Worm (Caenorhabditis elegans): ENCODE measurements around the gene F23B12.4.
A peak's percentile ranks its signal among the peaks of the same experiment; 100 is the strongest.

The F23B12.4 gene

ce11 chrV:14433584-14433983 is 7.4 kb upstream of the F23B12.4 start:
- TF ChIP-seq ztf-11 (tag; optimal IDR thresholded peaks at IDR 0.05) (no peak), lsy-12 (tag; optimal IDR thresholded peaks at IDR 0.05) (no peak), nhr-23 (tag; optimal IDR thresholded peaks at IDR 0.05) (no peak)

DNA sequence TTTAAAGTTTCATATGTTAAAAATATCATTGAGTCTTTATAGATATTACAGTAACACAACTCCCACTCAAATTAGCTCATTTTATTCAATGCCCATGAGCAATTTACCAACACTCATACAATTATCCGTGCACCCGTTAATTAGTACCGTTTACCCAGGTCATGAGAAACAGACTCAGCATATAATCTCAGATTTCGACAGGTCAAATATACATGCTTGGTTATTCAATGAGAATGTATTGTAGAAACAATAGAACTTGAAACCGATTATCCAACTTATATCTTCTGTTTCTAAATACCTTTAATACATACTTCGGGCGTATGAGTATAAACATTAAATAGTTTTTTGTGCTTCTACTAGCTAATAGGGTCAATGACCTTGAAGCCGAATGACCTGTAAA is 4.7 kb upstream of the F23B12.4 start:
- TF ChIP-seq nhr-237 (tag; optimal IDR thresholded peaks at IDR 0.05), result no peak
- TF ChIP-seq nhr-28 (tag; optimal IDR thresholded peaks at IDR 0.05), result no peak
- TF ChIP-seq pqm-1 (tag; optimal IDR thresholded peaks at IDR 0.05), result no peak
- TF ChIP-seq ztf-4 (tag; optimal IDR thresholded peaks at IDR 0.05), result no peak
- TF ChIP-seq jun-1 (tag; optimal IDR thresholded peaks at IDR 0.05), result no peak
- no peak for TF ChIP-seq daf-12 (tag; optimal IDR thresholded peaks at IDR 0.05)
- no peak for TF ChIP-seq nhr-67 (tag; optimal IDR thresholded peaks at IDR 0.05)
- TF ChIP-seq ztf-11 (tag; optimal IDR thresholded peaks at IDR 0.05), result no peak
- TF ChIP-seq ceh-82 (tag; optimal IDR thresholded peaks at IDR 0.05), result no peak
- no peak for TF ChIP-seq elt-1 (tag; optimal IDR thresholded peaks at IDR 0.05)
- no peak for TF ChIP-seq R02D3.7 (tag; optimal IDR thresholded peaks at IDR 0.05)
- no peak for TF ChIP-seq ceh-28 (tag; optimal IDR thresholded peaks at IDR 0.05)
- TF ChIP-seq mml-1 (tag; optimal IDR thresholded peaks at IDR 0.05), result no peak

ce11 chrV:14437355-14437754 is 3.6 kb upstream of the F23B12.4 start:
- TF ChIP-seq eor-1 (tag; optimal IDR thresholded peaks at IDR 0.05) (no peak), R02D3.7 (tag; optimal IDR thresholded peaks at IDR 0.05) (no peak), nfya-1 (tag; optimal IDR thresholded peaks at IDR 0.05; ENCODE audit: insufficient read depth) (no peak), nhr-67 (tag; optimal IDR thresholded peaks at IDR 0.05) (no peak), nhr-237 (tag; optimal IDR thresholded peaks at IDR 0.05) (no peak), egl-5 (tag; optimal IDR thresholded peaks at IDR 0.05) (no peak), fos-1 (tag; optimal IDR thresholded peaks at IDR 0.05) (no peak), nhr-23 (tag; optimal IDR thresholded peaks at IDR 0.05) (no peak), fkh-2 (tag; optimal IDR thresholded peaks at IDR 0.05) (no peak), ama-1 (optimal IDR thresholded peaks at IDR 0.05) (no peak), ZK546.5 (tag; optimal IDR thresholded peaks at IDR 0.05) (no peak), egl-27 (tag; optimal IDR thresholded peaks at IDR 0.05) (no peak), nhr-25 (tag; optimal IDR thresholded peaks at IDR 0.05) (no peak), lsy-12 (tag; optimal IDR thresholded peaks at IDR 0.05) (no peak), ztf-4 (tag; optimal IDR thresholded peaks at IDR 0.05) (no peak), lin-39 (tag; optimal IDR thresholded peaks at IDR 0.05) (no peak)

ce11 chrV:14438099-14438739 is 2.7 kb upstream of the F23B12.4 start:
- TF ChIP-seq nhr-25 (tag; optimal IDR thresholded peaks at IDR 0.05) (peak; percentile 31), ztf-4 (tag; optimal IDR thresholded peaks at IDR 0.05) (no peak)

- no peak for TF ChIP-seq pqm-1 (tag; optimal IDR thresholded peaks at IDR 0.05)
- TF ChIP-seq R02D3.7 (tag; optimal IDR thresholded peaks at IDR 0.05), result no peak
- TF ChIP-seq nfya-1 (tag; optimal IDR thresholded peaks at IDR 0.05; ENCODE audit: insufficient read depth), result no peak
- no peak for TF ChIP-seq sea-2 (GFP tag; optimal IDR thresholded peaks at IDR 0.05)
- TF ChIP-seq nhr-25 (tag; optimal IDR thresholded peaks at IDR 0.05), result peak; percentile 31
- TF ChIP-seq nhr-43 (tag; optimal IDR thresholded peaks at IDR 0.05; ENCODE audit: poor library complexity, severe bottlenecking), result no peak
Measured at ce11 chrV:14439236-14439635, 1.7 kb upstream of the F23B12.4 start.

DNA sequence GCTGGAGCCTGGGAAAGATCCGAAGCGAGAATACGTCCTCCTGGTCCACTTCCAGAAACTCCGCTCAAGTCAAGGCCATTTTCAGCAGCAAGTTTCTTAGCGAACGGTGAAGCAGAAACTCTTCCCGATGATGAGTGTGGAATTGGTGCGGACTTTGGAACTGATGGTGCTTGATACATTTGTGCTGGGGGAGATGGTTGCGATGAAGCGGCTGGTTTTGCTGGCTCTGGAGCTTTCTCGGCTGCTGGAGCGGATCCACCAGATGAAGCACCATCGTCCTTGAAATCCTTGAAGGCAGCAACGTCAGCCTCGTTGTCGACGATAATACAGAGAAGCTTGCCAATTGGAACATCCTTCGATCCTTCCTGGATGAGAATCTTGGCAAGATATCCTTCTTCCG is 5.5 kb downstream of the F23B12.4 start:
- TF ChIP-seq unc-39 (tag; optimal IDR thresholded peaks at IDR 0.05), result no peak
- no peak for TF ChIP-seq R02D3.7 (tag; optimal IDR thresholded peaks at IDR 0.05)
- TF ChIP-seq ceh-28 (tag; optimal IDR thresholded peaks at IDR 0.05), result no peak
- no peak for TF ChIP-seq nhr-23 (tag; optimal IDR thresholded peaks at IDR 0.05)
- TF ChIP-seq jun-1 (tag; optimal IDR thresholded peaks at IDR 0.05), result no peak
- no peak for TF ChIP-seq aly-2 (tag; optimal IDR thresholded peaks at IDR 0.05)
- TF ChIP-seq ceh-9 (tag; optimal IDR thresholded peaks at IDR 0.05), result no peak
- no peak for TF ChIP-seq sea-2 (GFP tag; optimal IDR thresholded peaks at IDR 0.05)
- TF ChIP-seq mdl-1 (tag; optimal IDR thresholded peaks at IDR 0.05), result no peak
- no peak for TF ChIP-seq lin-39 (tag; optimal IDR thresholded peaks at IDR 0.05)
- TF ChIP-seq daf-12 (tag; optimal IDR thresholded peaks at IDR 0.05), result no peak
- TF ChIP-seq ceh-82 (tag; optimal IDR thresholded peaks at IDR 0.05), result no peak
- no peak for TF ChIP-seq ztf-11 (tag; optimal IDR thresholded peaks at IDR 0.05)
- no peak for TF ChIP-seq nhr-237 (tag; optimal IDR thresholded peaks at IDR 0.05)
- TF ChIP-seq zag-1 (tag; optimal IDR thresholded peaks at IDR 0.05), result no peak
- TF ChIP-seq egl-27 (tag; optimal IDR thresholded peaks at IDR 0.05), result no peak
- TF ChIP-seq nhr-43 (tag; optimal IDR thresholded peaks at IDR 0.05; ENCODE audit: poor library complexity, severe bottlenecking), result no peak
- no peak for TF ChIP-seq nhr-67 (tag; optimal IDR thresholded peaks at IDR 0.05)

All from whole organism, L3 larva.